Fruit fly (Drosophila melanogaster): Measurements from ENCODE around the gene CG16721.

DNA sequence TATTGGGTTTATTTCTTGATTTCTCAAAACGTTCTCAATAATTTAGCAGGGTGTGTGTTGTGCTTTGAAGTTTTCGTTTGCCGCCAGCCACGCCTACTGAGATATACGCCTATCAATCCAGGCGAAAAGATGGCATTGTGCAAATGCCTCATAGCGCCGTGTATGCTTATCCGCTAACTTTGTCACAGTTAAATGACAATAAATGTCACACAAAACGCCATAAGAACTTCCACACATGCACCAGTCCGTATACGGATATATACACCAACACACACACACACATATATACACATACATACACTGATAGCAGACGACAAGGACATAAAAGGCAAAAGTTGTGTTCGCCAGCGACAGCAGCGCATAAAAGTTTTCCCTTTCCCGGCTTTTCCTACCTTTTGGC, 14.6 kb upstream of the CG16721 start, which contains the start of gene CG43137:
- TF ChIP-seq CTCF (optimal IDR thresholded peaks at IDR 0.05) (no peak), CG8478 (optimal IDR thresholded peaks at IDR 0.05) (no peak)

All from S2 (cell line).